Fruit fly (Drosophila melanogaster): Measurements from ENCODE around the gene CG8840.

Gene CG8840

DNA sequence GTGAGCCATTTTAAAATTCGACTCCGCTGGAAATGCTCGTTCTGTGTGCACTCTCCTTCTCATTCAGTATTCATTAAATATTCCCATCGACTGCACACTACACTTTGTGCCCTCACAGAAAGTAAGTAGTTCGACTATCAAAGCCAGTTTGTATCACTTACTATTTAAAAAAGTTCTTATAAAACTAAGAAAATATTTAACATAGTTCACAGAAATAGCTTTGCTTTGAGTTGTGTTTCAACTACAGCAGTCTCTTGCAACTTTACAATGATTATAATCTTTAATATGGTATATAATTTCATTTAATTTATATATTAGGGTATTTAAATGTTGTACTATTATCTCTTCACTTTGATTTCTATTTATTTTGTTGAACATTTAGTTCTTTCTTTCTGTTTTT lies 29.1 kb downstream of the CG8840 start (continued):
- TF ChIP-seq phol (tag; optimal IDR thresholded peaks at IDR 0.05) (peak; percentile 49), Lim3 (GFP tag; IDR thresholded peaks at IDR 0.05) (no peak), CG4328 (GFP tag; optimal IDR thresholded peaks at IDR 0.05) (no peak), CG32772 (GFP tag; IDR thresholded peaks at IDR 0.05) (no peak), Adf1 (GFP tag; IDR thresholded peaks at IDR 0.05) (no peak), H15 (GFP tag; IDR thresholded peaks at IDR 0.05) (no peak), Sry-δ (GFP tag; optimal IDR thresholded peaks at IDR 0.05) (no peak), Hsf (GFP tag; optimal IDR thresholded peaks at IDR 0.05) (no peak), Fer2 (tag; optimal IDR thresholded peaks at IDR 0.05) (no peak), Doc2 (GFP tag; IDR thresholded peaks at IDR 0.05) (no peak), dpn (GFP tag; optimal IDR thresholded peaks at IDR 0.05) (no peak), CG5180 (GFP tag; optimal IDR thresholded peaks at IDR 0.05) (no peak), CG11695 (GFP tag; IDR thresholded peaks at IDR 0.05) (no peak), lbe (GFP tag; optimal IDR thresholded peaks at IDR 0.05) (no peak), BtbVII (GFP tag; optimal IDR thresholded peaks at IDR 0.05) (no peak), CG7987 (GFP tag; optimal IDR thresholded peaks at IDR 0.05) (no peak), Camta (GFP tag; optimal IDR thresholded peaks at IDR 0.05) (no peak), Fer3 (tag; optimal IDR thresholded peaks at IDR 0.05) (no peak), Myb (GFP tag; optimal IDR thresholded peaks at IDR 0.05) (no peak), dmrt99B (tag; optimal IDR thresholded peaks at IDR 0.05) (peak; percentile 34), CoRest (tag; optimal IDR thresholded peaks at IDR 0.05) (peak; percentile 23), CG14441 (GFP tag; IDR thresholded peaks at IDR 0.05) (no peak), maf-S (GFP tag; optimal IDR thresholded peaks at IDR 0.05) (no peak), CG31388 (GFP tag; optimal IDR thresholded peaks at IDR 0.05) (no peak), CG12155 (GFP tag; optimal IDR thresholded peaks at IDR 0.05) (no peak), Sry-β (GFP tag; optimal IDR thresholded peaks at IDR 0.05) (no peak), dan (GFP tag; IDR thresholded peaks at IDR 0.05) (no peak), tap (tag; optimal IDR thresholded peaks at IDR 0.05) (no peak), pros (GFP tag; optimal IDR thresholded peaks at IDR 0.05) (no peak), CG11504 (tag; optimal IDR thresholded peaks at IDR 0.05) (peak; percentile 52), peb (GFP tag; IDR thresholded peaks at IDR 0.05) (no peak), CG8924 (tag; optimal IDR thresholded peaks at IDR 0.05) (peak; percentile 29), lab (GFP tag; optimal IDR thresholded peaks at IDR 0.05) (no peak), CG34376 (GFP tag; optimal IDR thresholded peaks at IDR 0.05) (no peak), jigr1 (GFP tag; IDR thresholded peaks at IDR 0.05) (no peak), scrt (GFP tag; optimal IDR thresholded peaks at IDR 0.05) (no peak), al (GFP tag; IDR thresholded peaks at IDR 0.05) (no peak), gfzf (GFP tag; optimal IDR thresholded peaks at IDR 0.05) (no peak), Atf-2 (GFP tag; optimal IDR thresholded peaks at IDR 0.05) (no peak), Spps (tag; optimal IDR thresholded peaks at IDR 0.05) (peak; percentile 42), Poxn (GFP tag; IDR thresholded peaks at IDR 0.05) (no peak), ssp (GFP tag; IDR thresholded peaks at IDR 0.05) (no peak), kah (GFP tag; optimal IDR thresholded peaks at IDR 0.05) (no peak), CG30403 (GFP tag; optimal IDR thresholded peaks at IDR 0.05) (peak; percentile 3), pum (GFP tag; optimal IDR thresholded peaks at IDR 0.05) (no peak), CG34422 (GFP tag; IDR thresholded peaks at IDR 0.05) (no peak), ttk (GFP tag; IDR thresholded peaks at IDR 0.05) (no peak), CG34224 (GFP tag; IDR thresholded peaks at IDR 0.05; ENCODE audit: partially characterized antibody) (no peak), CG11696 (GFP tag; IDR thresholded peaks at IDR 0.05) (no peak), CG12391 (tag; optimal IDR thresholded peaks at IDR 0.05) (peak; percentile 37), CG8281 (tag; optimal IDR thresholded peaks at IDR 0.05) (no peak), slp2 (GFP tag; optimal IDR thresholded peaks at IDR 0.05) (no peak)

All from whole organism, embryonic.